Fruit fly (Drosophila melanogaster) whole organism, embryonic: ENCODE measurements around the gene alpha-Man-Ic.
A peak's percentile ranks its signal among the peaks of the same experiment; 100 is the strongest.

Source experiments
- CG11093 ChIP-seq: fragments of 200-800 bp; sonication (Bioruptor generic); IDR thresholded peaks from 3 replicates; pipeline ENCODE4 v1.3.6; 2022; ENCODE audit warnings: missing biosample characterization, missing genetic modification characterization
- CG13296 ChIP-seq: fragments of 200-800 bp; sonication (Bioruptor generic); optimal IDR thresholded peaks from 3 replicates; lab custom pipeline; 2018; ENCODE audit warnings: missing biosample characterization, mild to moderate bottlenecking, missing genetic modification characterization
- CG15011 ChIP-seq: fragments of 200-800 bp; sonication (Bioruptor generic); optimal IDR thresholded peaks from 3 replicates; lab custom pipeline; 2018; ENCODE audit warnings: missing biosample characterization, mild to moderate bottlenecking, missing genetic modification characterization
- CG16863 ChIP-seq: fragments of 200-800 bp; sonication (Bioruptor generic); optimal IDR thresholded peaks from 3 replicates; lab custom pipeline; 2016; ENCODE audit warnings: missing biosample characterization, missing genetic modification characterization
- CG1792 ChIP-seq: fragments of 200-800 bp; sonication (Bioruptor generic); optimal IDR thresholded peaks from 2 replicates; lab custom pipeline; 2016; ENCODE audit warnings: missing biosample characterization, missing genetic modification characterization
- CG18262 ChIP-seq: fragments of 200-800 bp; optimal IDR thresholded peaks from 3 replicates; lab custom pipeline; 2019; ENCODE audit warnings: missing biosample characterization, mild to moderate bottlenecking, missing genetic modification characterization, moderate library complexity
- CG18599 ChIP-seq: fragments of 200-800 bp; sonication (Bioruptor generic); optimal IDR thresholded peaks from 3 replicates; lab custom pipeline; 2017; ENCODE audit warnings: missing biosample characterization, missing genetic modification characterization, mild to moderate bottlenecking, moderate library complexity, missing genetic modification reagents
- CG2875 ChIP-seq: fragments of 200-800 bp; sonication (Bioruptor generic); optimal IDR thresholded peaks from 2 replicates; lab custom pipeline; 2017; ENCODE audit warnings: missing biosample characterization, mild to moderate bottlenecking, missing genetic modification characterization, missing genetic modification reagents
- CG31441 ChIP-seq: fragments of 200-800 bp; sonication (Bioruptor generic); IDR thresholded peaks from 2 replicates; pipeline ENCODE4 v1.3.6; 2022; ENCODE audit warnings: missing biosample characterization, missing genetic modification characterization
- CG32772 ChIP-seq: fragments of 200-800 bp; sonication (Bioruptor generic); IDR thresholded peaks from 2 replicates; pipeline ENCODE4 v1.3.6; 2022; ENCODE audit warnings: missing biosample characterization, missing genetic modification characterization
- CG33557 ChIP-seq: fragments of 200-800 bp; sonication (Bioruptor generic); optimal IDR thresholded peaks from 2 replicates; lab custom pipeline; 2019; ENCODE audit warnings: missing biosample characterization, mild to moderate bottlenecking, missing genetic modification characterization, moderate library complexity
- CG4282 ChIP-seq: fragments of 200-800 bp; sonication (Bioruptor generic); optimal IDR thresholded peaks from 2 replicates; lab custom pipeline; 2016; ENCODE audit warnings: missing biosample characterization, missing genetic modification characterization
- CG43689 ChIP-seq: fragments of 200-800 bp; sonication (Bioruptor generic); IDR thresholded peaks from 2 replicates; pipeline ENCODE4 v1.3.6; 2022; ENCODE audit warnings: missing biosample characterization, missing genetic modification characterization
- CG6654 ChIP-seq: fragments of 200-800 bp; sonication (Bioruptor generic); optimal IDR thresholded peaks from 2 replicates; lab custom pipeline; 2017; ENCODE audit warnings: missing biosample characterization, mild to moderate bottlenecking, missing genetic modification characterization
- CG6791 ChIP-seq: fragments of 200-800 bp; sonication (Bioruptor generic); IDR thresholded peaks from 3 replicates; pipeline ENCODE4 v1.3.6; 2022; ENCODE audit warnings: missing biosample characterization, missing genetic modification characterization; ENCODE audit not compliant: partially characterized antibody
- CG6854 ChIP-seq: fragments of 200-800 bp; sonication (Bioruptor generic); optimal IDR thresholded peaks from 3 replicates; lab custom pipeline; 2017; ENCODE audit warnings: missing biosample characterization, mild to moderate bottlenecking, missing genetic modification characterization
- CG7372 ChIP-seq: fragments of 200-800 bp; sonication (Bioruptor generic); IDR thresholded peaks from 2 replicates; pipeline ENCODE4 v1.3.6; 2022; ENCODE audit warnings: missing biosample characterization, missing genetic modification characterization
- CG7745 ChIP-seq: fragments of 200-800 bp; sonication (Bioruptor generic); optimal IDR thresholded peaks from 2 replicates; lab custom pipeline; 2018; ENCODE audit warnings: missing biosample characterization, mild to moderate bottlenecking, missing genetic modification characterization, moderate library complexity
- CG7839 ChIP-seq: fragments of 200-800 bp; sonication (Bioruptor generic); optimal IDR thresholded peaks from 3 replicates; lab custom pipeline; 2018; ENCODE audit warnings: missing biosample characterization, mild to moderate bottlenecking, missing genetic modification characterization, moderate library complexity
- CG8388 ChIP-seq: fragments of 200-800 bp; sonication (Bioruptor generic); optimal IDR thresholded peaks from 2 replicates; lab custom pipeline; 2019; ENCODE audit warnings: missing biosample characterization, mild to moderate bottlenecking, missing genetic modification characterization, moderate library complexity
- CG8478 ChIP-seq: fragments of >200 bp; optimal IDR thresholded peaks from 2 replicates; lab custom pipeline; 2018
- CG9932 ChIP-seq: fragments of 200-800 bp; sonication (Bioruptor generic); IDR thresholded peaks from 2 replicates; pipeline ENCODE4 v1.3.6; 2022; ENCODE audit warnings: missing biosample characterization, missing genetic modification characterization
- CoRest ChIP-seq: fragments of 200-800 bp; sonication (Bioruptor generic); optimal IDR thresholded peaks from 3 replicates; lab custom pipeline; 2018; ENCODE audit warnings: missing biosample characterization, mild to moderate bottlenecking, missing genetic modification characterization, moderate library complexity
- D19B ChIP-seq: fragments of 200-800 bp; sonication (Bioruptor generic); optimal IDR thresholded peaks from 2 replicates; lab custom pipeline; 2017; ENCODE audit warnings: missing biosample characterization, mild to moderate bottlenecking, missing genetic modification characterization
- Dref ChIP-seq: fragments of 200-800 bp; sonication (Bioruptor generic); IDR thresholded peaks from 2 replicates; pipeline ENCODE4 v1.3.6; 2022; ENCODE audit warnings: missing biosample characterization, missing genetic modification characterization
- Hr39 ChIP-seq: fragments of >200 bp; optimal IDR thresholded peaks from 2 replicates; lab custom pipeline; 2017
- Med ChIP-seq: fragments of 200-800 bp; sonication (Bioruptor generic); peaks from one replicate; lab custom pipeline; 2016; ENCODE audit warnings: missing biosample characterization, missing genetic modification characterization, mild to moderate bottlenecking, inconsistent platforms, moderate library complexity
- Mes4 ChIP-seq: fragments of 200-800 bp; sonication (Bioruptor generic); optimal IDR thresholded peaks from 2 replicates; lab custom pipeline; 2016; ENCODE audit warnings: missing biosample characterization, missing genetic modification characterization
- Mrtf ChIP-seq: fragments of 200-800 bp; sonication (Bioruptor generic); IDR thresholded peaks from 3 replicates; pipeline ENCODE4 v1.3.6; 2022; ENCODE audit warnings: missing biosample characterization, missing genetic modification characterization
- Opbp ChIP-seq: fragments of 200-800 bp; sonication (Bioruptor generic); IDR thresholded peaks from 3 replicates; pipeline ENCODE4 v1.3.6; 2022; ENCODE audit warnings: missing biosample characterization, missing genetic modification characterization; ENCODE audit not compliant: partially characterized antibody
- PHDP ChIP-seq: fragments of 200-800 bp; sonication (Bioruptor generic); optimal IDR thresholded peaks from 3 replicates; lab custom pipeline; 2018; ENCODE audit warnings: missing biosample characterization, mild to moderate bottlenecking, missing genetic modification characterization, moderate library complexity
- Pdp1 ChIP-seq, 2 experiments: fragments of 200-800 bp; sonication (Bioruptor generic); optimal IDR thresholded peaks; 3 replicates each; lab custom pipeline; 2016; ENCODE audit warnings: missing biosample characterization in 2 of 2, missing genetic modification characterization in 2 of 2, mild to moderate bottlenecking in 1 of 2, moderate library complexity in 1 of 2
- cato ChIP-seq: fragments of 200-800 bp; sonication (Bioruptor generic); optimal IDR thresholded peaks from 2 replicates; lab custom pipeline; 2016; ENCODE audit warnings: missing biosample characterization, missing genetic modification characterization, borderline replicate concordance
- corto ChIP-seq: fragments of 200-800 bp; sonication (Bioruptor generic); optimal IDR thresholded peaks from 2 replicates; lab custom pipeline; 2016; ENCODE audit warnings: missing biosample characterization, mild to moderate bottlenecking, missing genetic modification characterization, moderate library complexity
- dan ChIP-seq: fragments of 200-800 bp; sonication (Bioruptor generic); IDR thresholded peaks from 2 replicates; pipeline ENCODE4 v1.3.6; 2022; ENCODE audit warnings: missing biosample characterization, missing genetic modification characterization
- fd96Cb ChIP-seq: fragments of 200-800 bp; sonication (Bioruptor generic); optimal IDR thresholded peaks from 2 replicates; lab custom pipeline; 2018; ENCODE audit warnings: missing biosample characterization, mild to moderate bottlenecking, missing genetic modification characterization, moderate library complexity
- grau ChIP-seq: fragments of 200-800 bp; optimal IDR thresholded peaks from 3 replicates; lab custom pipeline; 2019; ENCODE audit warnings: missing biosample characterization, mild to moderate bottlenecking, missing genetic modification characterization, moderate library complexity
- gsb ChIP-seq: fragments of 200-800 bp; sonication (Bioruptor generic); IDR thresholded peaks from 2 replicates; pipeline ENCODE4 v1.3.6; 2022; ENCODE audit warnings: missing biosample characterization, missing genetic modification characterization
- h ChIP-seq: fragments of >200 bp; optimal IDR thresholded peaks from 2 replicates; lab custom pipeline; 2017
- hb ChIP-seq: fragments of 200-800 bp; sonication (Bioruptor generic); IDR thresholded peaks from 3 replicates; pipeline ENCODE4 v1.3.6; 2022; ENCODE audit warnings: missing biosample characterization, missing genetic modification characterization; ENCODE audit not compliant: partially characterized antibody
- hkb ChIP-seq, 2 experiments: fragments of 200-800 bp in 1 of 2; fragments of >200 bp in 1 of 2; sonication (Bioruptor generic) in 1 of 2; IDR thresholded peaks in 1 of 2; optimal IDR thresholded peaks in 1 of 2; 2 replicates each; pipeline versions ENCODE4 v1.3.6 to Lab custom; 2017 to 2022; ENCODE audit warnings: missing biosample characterization in 1 of 2, missing genetic modification characterization in 1 of 2
- kah ChIP-seq: fragments of 200-800 bp; sonication (Bioruptor generic); optimal IDR thresholded peaks from 2 replicates; lab custom pipeline; 2018; ENCODE audit warnings: missing biosample characterization, mild to moderate bottlenecking, missing genetic modification characterization
- ken ChIP-seq: fragments of 200-800 bp; sonication (Bioruptor generic); IDR thresholded peaks from 3 replicates; pipeline ENCODE4 v1.3.6; 2022; ENCODE audit warnings: missing biosample characterization, missing genetic modification characterization
- kni ChIP-seq: fragments of 200-800 bp; sonication (Bioruptor generic); optimal IDR thresholded peaks from 3 replicates; lab custom pipeline; 2017; ENCODE audit warnings: mild to moderate bottlenecking, missing biosample characterization, missing genetic modification reagents, missing genetic modification characterization
- lov ChIP-seq, 2 experiments: fragments of 200-800 bp in 1 of 2; fragments of >200 bp in 1 of 2; sonication (Bioruptor generic) in 1 of 2; IDR thresholded peaks in 1 of 2; optimal IDR thresholded peaks in 1 of 2; 2 replicates in 1 of 2; 3 replicates in 1 of 2; pipeline versions ENCODE4 v1.3.6 to Lab custom; 2017 to 2022; ENCODE audit warnings: missing biosample characterization in 1 of 2, missing genetic modification characterization in 1 of 2
- mam ChIP-seq: fragments of 200-800 bp; sonication (Bioruptor generic); optimal IDR thresholded peaks from 3 replicates; lab custom pipeline; 2016; ENCODE audit warnings: missing biosample characterization, missing genetic modification characterization
- nmo ChIP-seq: fragments of 200-800 bp; sonication (Bioruptor generic); optimal IDR thresholded peaks from 2 replicates; lab custom pipeline; 2018; ENCODE audit warnings: missing biosample characterization, mild to moderate bottlenecking, missing genetic modification characterization, moderate library complexity
- sim ChIP-seq: fragments of 200-800 bp; sonication (Bioruptor generic); IDR thresholded peaks from 2 replicates; pipeline ENCODE4 v1.3.6; 2022; ENCODE audit warnings: missing biosample characterization, missing genetic modification characterization
- sqz ChIP-seq: fragments of 200-800 bp; sonication (Bioruptor generic); optimal IDR thresholded peaks from 3 replicates; lab custom pipeline; 2018; ENCODE audit warnings: missing biosample characterization, mild to moderate bottlenecking, missing genetic modification characterization
- tgo ChIP-seq: fragments of 200-800 bp; sonication (Bioruptor generic); IDR thresholded peaks from 3 replicates; pipeline ENCODE4 v1.3.6; 2022; ENCODE audit warnings: missing biosample characterization, missing genetic modification characterization
- wdn ChIP-seq: fragments of 200-800 bp; sonication (Bioruptor generic); IDR thresholded peaks from 2 replicates; pipeline ENCODE4 v1.3.6; 2022; ENCODE audit warnings: missing biosample characterization, missing genetic modification characterization

Gene alpha-Man-Ic

DNA sequence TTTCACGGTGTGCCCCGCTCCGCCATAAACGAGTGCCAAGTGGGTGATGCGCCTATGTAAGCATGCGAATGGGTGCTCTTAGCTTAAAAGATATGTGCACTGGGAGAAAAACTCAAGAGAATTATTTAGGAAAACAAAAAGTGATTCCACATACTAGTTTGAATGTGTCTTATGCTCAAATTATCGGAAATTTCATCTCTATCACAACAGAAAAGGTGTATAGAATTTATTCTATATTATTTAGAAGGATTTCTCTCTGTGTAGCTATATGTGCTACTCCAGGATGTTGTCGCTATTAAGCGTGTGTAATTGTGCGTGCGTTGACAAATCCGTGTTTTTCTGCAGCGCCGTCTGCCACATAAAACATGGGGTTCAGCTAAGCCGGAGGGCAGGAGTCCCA is 29.1 kb upstream of the alpha-Man-Ic start (continued):
- no peak for TF ChIP-seq hkb (optimal IDR thresholded peaks at IDR 0.05; lab: Kevin White, UChicago)
- peak; percentile 55 for TF ChIP-seq hkb (GFP tag; IDR thresholded peaks at IDR 0.05; lab: Robert Waterston, UW)
- no peak for TF ChIP-seq gsb
- no peak for TF ChIP-seq CG43689 (GFP tag; lab: Robert Waterston, UW)
- TF ChIP-seq CoRest = no peak
- no peak for TF ChIP-seq D19B
- no peak for TF ChIP-seq Opbp (GFP tag; lab: Robert Waterston, UW)
- TF ChIP-seq CG6654 (GFP tag; lab: Kevin White, UChicago) = no peak
- no peak for TF ChIP-seq h (lab: Kevin White, UChicago)
- no peak for TF ChIP-seq CG4282
- no peak for TF ChIP-seq ken (GFP tag; lab: Robert Waterston, UW)
- no peak for TF ChIP-seq CG31441 (GFP tag; lab: Robert Waterston, UW)
- no peak for TF ChIP-seq nmo (GFP tag; lab: Kevin White, UChicago)
- no peak for TF ChIP-seq CG1792 (GFP tag; lab: Kevin White, UChicago)
- no peak for TF ChIP-seq tgo (GFP tag; lab: Robert Waterston, UW)
- no peak for TF ChIP-seq CG8388 (GFP tag; lab: Kevin White, UChicago)
- TF ChIP-seq CG8478 (lab: Kevin White, UChicago) = no peak
- no peak for TF ChIP-seq CG32772 (GFP tag; lab: Robert Waterston, UW)
- TF ChIP-seq corto (GFP tag; lab: Kevin White, UChicago) = no peak
- no peak for TF ChIP-seq Dref (GFP tag; lab: Robert Waterston, UW)
- no peak for TF ChIP-seq kah (GFP tag; lab: Kevin White, UChicago)
- no peak for TF ChIP-seq Pdp1 (GFP tag; optimal IDR thresholded peaks at IDR 0.05; lab: Kevin White, UChicago)
- TF ChIP-seq mam = no peak
- no peak for TF ChIP-seq CG6791 (GFP tag; lab: Robert Waterston, UW)
- no peak for TF ChIP-seq hb (GFP tag; lab: Robert Waterston, UW)
- TF ChIP-seq CG16863 (GFP tag; lab: Kevin White, UChicago) = no peak
- no peak for TF ChIP-seq CG7372
- TF ChIP-seq CG9932 (GFP tag; lab: Robert Waterston, UW) = peak; percentile 44
- no peak for TF ChIP-seq kni
- no peak for TF ChIP-seq cato (GFP tag; lab: Kevin White, UChicago)
- no peak for TF ChIP-seq Mes4 (GFP tag; lab: Kevin White, UChicago)
- no peak for TF ChIP-seq fd96Cb (tag; lab: Kevin White, UChicago)
- TF ChIP-seq CG18262 (tag; lab: Kevin White, UChicago) = no peak
- no peak for TF ChIP-seq Hr39 (lab: Kevin White, UChicago)
- no peak for TF ChIP-seq CG13296
- TF ChIP-seq wdn (GFP tag; lab: Robert Waterston, UW) = peak; percentile 38; the same call in 1 of the 2 replicates
- no peak for TF ChIP-seq Med (GFP tag; lab: Kevin White, UChicago)
- TF ChIP-seq CG11093 (GFP tag; lab: Robert Waterston, UW) = no peak
- TF ChIP-seq CG7745 (tag; lab: Kevin White, UChicago) = no peak
- no peak for TF ChIP-seq CG15011
- TF ChIP-seq dan (GFP tag; lab: Robert Waterston, UW) = no peak
- no peak for TF ChIP-seq CG2875 (GFP tag; lab: Kevin White, UChicago)
- TF ChIP-seq sim (GFP tag; lab: Robert Waterston, UW) = no peak
- no peak for TF ChIP-seq CG33557 (GFP tag; lab: Kevin White, UChicago)
- peak; percentile 56 for TF ChIP-seq CG18599 (GFP tag; lab: Kevin White, UChicago)
- TF ChIP-seq CG7839 (tag; lab: Kevin White, UChicago) = no peak
- TF ChIP-seq grau (tag; lab: Kevin White, UChicago) = no peak
- TF ChIP-seq lov (optimal IDR thresholded peaks at IDR 0.05; lab: Kevin White, UChicago) = no peak
- TF ChIP-seq lov (GFP tag; IDR thresholded peaks at IDR 0.05; lab: Robert Waterston, UW) = no peak
- no peak for TF ChIP-seq PHDP (tag; lab: Kevin White, UChicago)
- no peak for TF ChIP-seq Mrtf (GFP tag; lab: Robert Waterston, UW)
- no peak for TF ChIP-seq sqz (GFP tag; lab: Kevin White, UChicago)
- no peak for TF ChIP-seq CG6854 (GFP tag; lab: Kevin White, UChicago)
